Worm (Caenorhabditis elegans) whole organism, L4 larva: ENCODE data around the gene apx-1.

Experiments used
- F26F4.8 ChIP-seq: fragments of 200-800 bp; sonication (Bioruptor generic); conservative IDR thresholded peaks from 2 replicates; pipeline ENCODE4 v1.3.6; 2022; ENCODE audit warnings: missing genetic modification characterization, missing compliant biosample characterization
- F49E8.2 ChIP-seq: sonication (generic microtip); optimal IDR thresholded peaks from 2 replicates; lab custom pipeline; 2016; ENCODE audit warnings: missing compliant biosample characterization, mild to moderate bottlenecking, missing genetic modification characterization, borderline replicate concordance
- T20F7.1 ChIP-seq: fragments of 200-800 bp; sonication (Bioruptor generic); optimal IDR thresholded peaks from 2 replicates; lab custom pipeline; 2018; ENCODE audit warnings: mild to moderate bottlenecking, missing genetic modification characterization, missing compliant biosample characterization
- T26A8.4 ChIP-seq: fragments of 200-800 bp; sonication (Bioruptor generic); IDR thresholded peaks from 2 replicates; pipeline ENCODE4 v1.3.6; 2022; ENCODE audit warnings: missing genetic modification characterization, missing compliant biosample characterization
- Y5F2A.4 ChIP-seq: fragments of 200-800 bp; sonication (Bioruptor generic); optimal IDR thresholded peaks from 2 replicates; lab custom pipeline; 2018; ENCODE audit warnings: mild to moderate bottlenecking, missing genetic modification characterization, missing compliant biosample characterization
- ZK337.2 ChIP-seq: fragments of 200-800 bp; sonication (Bioruptor generic); IDR thresholded peaks from 2 replicates; pipeline ENCODE4 v1.3.6; 2022; ENCODE audit warnings: missing genetic modification reagents, missing genetic modification characterization, missing compliant biosample characterization
- ceh-20 ChIP-seq: fragments of 200-800 bp; sonication (Bioruptor generic); IDR thresholded peaks from 2 replicates; pipeline ENCODE4 v1.3.6; 2022; ENCODE audit warnings: missing genetic modification reagents, missing genetic modification characterization, missing compliant biosample characterization
- ceh-28 ChIP-seq: fragments of 150-350 bp; optimal IDR thresholded peaks from 2 replicates; lab custom pipeline; 2014; ENCODE audit warnings: missing biosample characterization, missing genetic modification reagents, missing genetic modification characterization
- ctbp-1 ChIP-seq: fragments of 200-800 bp; sonication (Bioruptor generic); IDR thresholded peaks from 2 replicates; pipeline ENCODE4 v1.3.6; 2022; ENCODE audit warnings: missing genetic modification reagents, missing genetic modification characterization, missing compliant biosample characterization
- daf-16 ChIP-seq, 3 experiments: sonication (generic microtip); optimal IDR thresholded peaks; 2 replicates each; lab custom pipeline; 2016 to 2017; ENCODE audit warnings: missing genetic modification characterization in 3 of 3, missing genetic modification reagents in 3 of 3, mild to moderate bottlenecking in 2 of 3, missing compliant biosample characterization in 2 of 3, missing biosample characterization in 1 of 3, moderate library complexity in 1 of 3
- dmd-8 ChIP-seq: fragments of 200-800 bp; sonication (Bioruptor generic); IDR thresholded peaks from 2 replicates; pipeline ENCODE4 v1.3.6; 2022; ENCODE audit warnings: missing genetic modification characterization, missing compliant biosample characterization
- dmd-9 ChIP-seq: fragments of 200-800 bp; sonication (Bioruptor generic); IDR thresholded peaks from 2 replicates; pipeline ENCODE4 v1.3.6; 2022; ENCODE audit warnings: missing genetic modification reagents, missing genetic modification characterization, missing compliant biosample characterization
- fkh-10 ChIP-seq: fragments of 150-350 bp; optimal IDR thresholded peaks from 2 replicates; lab custom pipeline; 2014; ENCODE audit warnings: missing biosample characterization, missing genetic modification reagents, missing genetic modification characterization
- lim-7 ChIP-seq: fragments of 200-800 bp; sonication (Bioruptor generic); IDR thresholded peaks from 2 replicates; pipeline ENCODE4 v1.3.6; 2022; ENCODE audit warnings: missing genetic modification characterization, missing compliant biosample characterization
- lin-1 ChIP-seq: fragments of 200-800 bp; sonication (Bioruptor generic); IDR thresholded peaks from 2 replicates; pipeline ENCODE4 v1.3.6; 2022; ENCODE audit warnings: missing genetic modification reagents, missing genetic modification characterization, missing compliant biosample characterization
- lin-13 ChIP-seq: fragments of 150-350 bp; optimal IDR thresholded peaks from 2 replicates; lab custom pipeline; 2014; ENCODE audit warnings: missing biosample characterization, missing genetic modification reagents, missing genetic modification characterization
- lin-15B ChIP-seq: fragments of 150-350 bp; sonication (generic microtip); optimal IDR thresholded peaks from 3 replicates; lab custom pipeline; 2014; ENCODE audit warnings: missing biosample characterization, missing genetic modification characterization
- mdt-29 ChIP-seq: fragments of 200-800 bp; sonication (Bioruptor generic); IDR thresholded peaks from 2 replicates; pipeline ENCODE4 v1.3.6; 2022; ENCODE audit warnings: missing genetic modification reagents, missing genetic modification characterization, missing compliant biosample characterization
- nhr-102 ChIP-seq: sonication (generic microtip); optimal IDR thresholded peaks from 2 replicates; lab custom pipeline; 2016; ENCODE audit warnings: mild to moderate bottlenecking, missing genetic modification characterization, moderate library complexity, missing compliant biosample characterization
- nhr-41 ChIP-seq: fragments of 200-800 bp; sonication (Bioruptor generic); IDR thresholded peaks from 2 replicates; pipeline ENCODE4 v1.3.6; 2022; ENCODE audit warnings: missing genetic modification reagents, missing genetic modification characterization, missing compliant biosample characterization
- nhr-42 ChIP-seq: fragments of 200-800 bp; sonication (Bioruptor generic); IDR thresholded peaks from 2 replicates; pipeline ENCODE4 v1.3.6; 2022; ENCODE audit warnings: missing genetic modification characterization, missing compliant biosample characterization
- nhr-48 ChIP-seq: sonication (generic microtip); optimal IDR thresholded peaks from 2 replicates; lab custom pipeline; 2016; ENCODE audit warnings: mild to moderate bottlenecking, missing genetic modification characterization, missing compliant biosample characterization
- pha-4 ChIP-seq, 2 experiments: fragments of 150-350 bp in 1 of 2; fragments of 200-800 bp in 1 of 2; sonication (Bioruptor generic) in 1 of 2; IDR thresholded peaks in 1 of 2; optimal IDR thresholded peaks in 1 of 2; 2 replicates each; pipeline versions ENCODE4 v1.3.6 to Lab custom; 2014 to 2022; ENCODE audit warnings: missing genetic modification characterization in 2 of 2, missing genetic modification reagents in 2 of 2, missing biosample characterization in 1 of 2, missing compliant biosample characterization in 1 of 2
- pqm-1 ChIP-seq: sonication (generic microtip); optimal IDR thresholded peaks from 2 replicates; lab custom pipeline; 2017; ENCODE audit warnings: missing biosample characterization, missing genetic modification characterization
- saeg-2 ChIP-seq: fragments of 200-800 bp; sonication (Bioruptor generic); IDR thresholded peaks from 2 replicates; pipeline ENCODE4 v1.3.6; 2022; ENCODE audit warnings: missing genetic modification reagents, missing genetic modification characterization, missing compliant biosample characterization
- sdz-12 ChIP-seq: fragments of 200-800 bp; sonication (Bioruptor generic); optimal IDR thresholded peaks from 2 replicates; lab custom pipeline; 2018; ENCODE audit warnings: mild to moderate bottlenecking, missing genetic modification characterization, missing compliant biosample characterization
- set-16 ChIP-seq: fragments of 200-800 bp; sonication (Bioruptor generic); IDR thresholded peaks from 2 replicates; pipeline ENCODE4 v1.3.6; 2022; ENCODE audit warnings: missing genetic modification reagents, missing genetic modification characterization, missing compliant biosample characterization
- snpc-1.2 ChIP-seq: fragments of 200-800 bp; sonication (Bioruptor generic); IDR thresholded peaks from 2 replicates; pipeline ENCODE4 v1.3.6; 2022; ENCODE audit warnings: missing genetic modification reagents, missing genetic modification characterization, missing compliant biosample characterization
- spr-3 ChIP-seq: fragments of 200-800 bp; sonication (Bioruptor generic); optimal IDR thresholded peaks from 2 replicates; lab custom pipeline; 2018; ENCODE audit warnings: mild to moderate bottlenecking, missing genetic modification characterization, missing compliant biosample characterization
- tra-1 ChIP-seq: fragments of 200-800 bp; sonication (Bioruptor generic); IDR thresholded peaks from 2 replicates; pipeline ENCODE4 v1.3.6; 2022; ENCODE audit warnings: missing genetic modification reagents, missing genetic modification characterization, missing compliant biosample characterization
- unc-39 ChIP-seq: sonication (generic microtip); optimal IDR thresholded peaks from 2 replicates; lab custom pipeline; 2017; ENCODE audit warnings: missing biosample characterization, missing genetic modification characterization
- unc-62 ChIP-seq, 3 experiments: fragments of 150-350 bp in 1 of 3; sonication (generic microtip); optimal IDR thresholded peaks in 2 of 3; peaks in 1 of 3; 1 replicate in 1 of 3; 2 replicates in 2 of 3; lab custom pipeline; 2014 to 2017; ENCODE audit warnings: missing biosample characterization in 3 of 3, missing genetic modification characterization in 3 of 3, missing genetic modification reagents in 3 of 3, missing genotype in 1 of 3
- zip-11 ChIP-seq: fragments of 200-800 bp; sonication (Bioruptor generic); IDR thresholded peaks from 2 replicates; pipeline ENCODE4 v1.3.6; 2022; ENCODE audit warnings: missing genetic modification characterization, missing compliant biosample characterization
- ztf-11 ChIP-seq: fragments of 150-350 bp; optimal IDR thresholded peaks from 2 replicates; lab custom pipeline; 2014; ENCODE audit warnings: missing biosample characterization, missing genetic modification characterization

The apx-1 gene

DNA sequence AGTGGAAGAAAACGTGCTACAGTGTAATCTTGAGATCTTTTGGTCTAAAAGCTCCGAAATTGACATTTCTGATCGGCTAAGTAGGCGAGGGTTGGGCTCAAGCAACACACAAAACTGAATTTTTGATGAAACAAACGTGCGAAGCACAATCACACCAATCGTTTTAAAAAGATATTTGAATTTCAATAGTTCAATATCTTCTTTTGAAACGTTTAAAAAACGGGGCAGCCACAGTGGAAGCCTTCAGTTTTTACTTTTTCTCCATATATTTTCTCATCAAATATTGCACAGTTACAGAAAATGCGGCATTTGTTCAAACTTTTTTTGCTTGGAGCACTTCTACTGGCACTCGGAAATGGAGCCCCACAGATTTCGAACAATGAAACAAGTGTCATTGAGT, 43.7 kb upstream of the apx-1 start, which contains the start of gene C36C5.4:
Gene C36C5.4 (plus strand): TSS at position 301 of the 400 bp plus-strand sequence.
- TF ChIP-seq ctbp-1 (GFP tag; lab: Robert Waterston, UW) (no peak), lin-1 (no peak), zip-11 (no peak), ZK337.2 (no peak), nhr-102 (tag; lab: Kevin White, UChicago) (no peak), lin-15B (tag; lab: Kevin White, UChicago) (no peak)

DNA sequence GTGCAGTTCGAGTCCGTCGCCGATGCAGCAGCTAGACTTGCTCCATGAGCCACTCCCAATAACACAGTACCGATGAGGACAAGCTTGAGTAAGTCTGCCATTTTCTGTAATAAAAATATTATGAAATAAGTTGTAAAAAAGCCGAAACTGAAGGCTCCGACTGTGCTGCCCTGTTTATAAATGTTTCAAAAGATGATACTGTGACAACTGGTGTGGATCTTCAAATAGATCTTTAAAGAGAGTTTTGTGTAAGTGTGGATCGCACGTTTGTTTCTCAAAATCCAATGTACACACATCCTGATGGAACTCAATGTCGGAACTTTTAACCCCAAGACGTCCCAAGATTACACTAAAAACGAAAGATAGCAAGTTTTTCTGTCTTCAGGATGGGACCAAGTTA, 41.3 kb upstream of the apx-1 start, which contains the start of gene C36C5.15:
Gene C36C5.15 (minus strand): TSS at position 101 of the 400 bp plus-strand sequence.
- TF ChIP-seq nhr-42 (no peak), tra-1 (GFP tag; lab: Robert Waterston, UW) (no peak), daf-16 (GFP tag; optimal IDR thresholded peaks at IDR 0.05; lab: Kevin White, UChicago) (no peak), daf-16 (tag; optimal IDR thresholded peaks at IDR 0.05; lab: Kevin White, UChicago) (no peak), F26F4.8 (GFP tag; lab: Robert Waterston, UW) (no peak), unc-39 (tag; lab: Kevin White, UChicago) (no peak), T26A8.4 (GFP tag; lab: Robert Waterston, UW) (no peak), sdz-12 (no peak), ztf-11 (tag; lab: Kevin White, UChicago) (no peak), fkh-10 (GFP tag; lab: Kevin White, UChicago) (no peak), lim-7 (GFP tag; lab: Robert Waterston, UW) (no peak), set-16 (no peak), dmd-9 (no peak), snpc-1.2 (GFP tag; lab: Robert Waterston, UW) (no peak), mdt-29 (GFP tag; lab: Robert Waterston, UW) (no peak), T20F7.1 (no peak), ceh-20 (no peak), dmd-8 (GFP tag; lab: Robert Waterston, UW) (no peak), spr-3 (GFP tag; lab: Kevin White, UChicago) (no peak)
- TF ChIP-seq, all 104 proteins: peak for 0

DNA sequence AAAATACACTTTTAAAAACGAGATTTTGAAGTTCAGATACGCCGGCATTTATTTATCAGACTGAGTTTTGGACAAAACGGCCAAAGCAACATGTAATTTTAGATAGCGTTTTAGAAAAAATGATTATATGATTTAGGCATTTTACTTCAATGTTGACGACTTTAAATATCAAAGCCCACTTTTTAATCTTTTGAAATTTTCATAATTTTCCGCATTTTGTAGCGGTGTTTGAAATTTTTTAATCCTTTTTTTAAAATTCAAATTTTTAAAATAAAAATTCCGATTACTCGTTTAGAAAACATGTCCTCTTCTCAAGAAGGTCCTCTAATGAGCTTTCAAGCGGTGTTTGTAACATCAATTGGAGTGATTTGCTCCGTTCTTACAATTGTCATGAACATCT, 40.2 kb upstream of the apx-1 start, which contains the start of gene srbc-6:
Gene srbc-6 (plus strand): TSS at position 301 of the 400 bp plus-strand sequence.
- TF ChIP-seq lin-13 (GFP tag; lab: Kevin White, UChicago) = no peak
- no peak for TF ChIP-seq pqm-1 (tag; lab: Kevin White, UChicago)
- TF ChIP-seq, all 104 proteins: peak for 0

DNA sequence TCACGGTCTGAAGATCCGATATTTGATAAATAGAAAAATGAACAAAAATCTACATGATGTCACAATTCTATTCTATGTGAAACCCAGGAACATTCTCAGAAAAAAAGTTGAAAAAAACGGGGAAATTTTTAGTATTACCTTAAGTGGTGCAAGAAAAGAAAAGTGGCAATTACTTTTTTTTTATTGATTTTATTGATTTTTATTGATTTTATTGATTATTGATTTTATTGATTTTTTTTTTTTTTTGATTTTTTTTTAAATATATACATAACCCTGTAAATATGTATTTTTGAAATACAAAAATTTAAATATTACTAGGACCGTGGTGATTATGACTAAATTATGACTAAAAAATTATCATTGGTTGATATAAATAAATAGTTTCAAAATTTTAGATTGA, 38.4 kb upstream of the apx-1 start:
- TF ChIP-seq unc-62 (GFP tag; optimal IDR thresholded peaks at IDR 0.05 in 1 of 2; lab: Kevin White, UChicago) = no peak
- TF ChIP-seq unc-62 (tag; optimal IDR thresholded peaks at IDR 0.05; lab: Kevin White, UChicago) = no peak
- no peak for TF ChIP-seq saeg-2 (GFP tag; lab: Robert Waterston, UW)
- no peak for TF ChIP-seq nhr-41 (GFP tag; lab: Robert Waterston, UW)
- TF ChIP-seq ceh-28 (tag; lab: Kevin White, UChicago) = peak; percentile 86

DNA sequence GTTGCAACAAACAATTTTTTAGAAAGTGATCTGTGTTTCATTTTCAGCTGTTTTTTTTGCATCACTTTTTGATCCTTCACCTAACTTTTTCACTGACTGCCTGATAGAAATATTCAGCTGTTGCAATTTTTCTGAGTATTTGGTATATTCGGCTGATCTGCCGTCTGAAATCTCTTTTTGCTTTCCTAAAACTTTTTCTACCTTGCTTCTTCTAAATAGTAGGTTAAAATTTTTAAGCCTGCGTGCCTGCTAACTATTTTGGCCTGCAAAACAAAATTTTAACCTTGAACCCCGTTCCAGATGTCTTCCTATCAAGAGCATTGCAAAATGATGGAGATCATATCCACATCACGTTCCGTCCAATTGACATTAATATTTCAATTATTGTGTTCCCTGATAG, 33.8 kb upstream of the apx-1 start, which contains the start of gene srab-8:
Gene srab-8 (plus strand): TSS at position 301 of the 400 bp plus-strand sequence.
- no peak for TF ChIP-seq mdt-29 (GFP tag; lab: Robert Waterston, UW)
- no peak for TF ChIP-seq pha-4 (GFP tag; IDR thresholded peaks at IDR 0.05; lab: Robert Waterston, UW)
- TF ChIP-seq pha-4 (tag; optimal IDR thresholded peaks at IDR 0.05; lab: Kevin White, UChicago) = no peak
- no peak for TF ChIP-seq Y5F2A.4
- no peak for TF ChIP-seq nhr-48 (tag; lab: Kevin White, UChicago)
- no peak for TF ChIP-seq F49E8.2 (tag; lab: Kevin White, UChicago)
